Fruit fly (Drosophila melanogaster) whole organism, embryonic: ENCODE data around the gene Sbf.
A peak's percentile ranks its signal among the peaks of the same experiment; 100 is the strongest.

Experiments used
- CG10959 ChIP-seq: fragments of 200-800 bp; sonication (Bioruptor generic); IDR thresholded peaks from 2 replicates; pipeline ENCODE4 v1.3.6; 2022; ENCODE audit warnings: missing biosample characterization, missing genetic modification characterization
- CG11696 ChIP-seq: fragments of 200-800 bp; sonication (Bioruptor generic); IDR thresholded peaks from 2 replicates; pipeline ENCODE4 v1.3.6; 2022; ENCODE audit warnings: missing biosample characterization, missing genetic modification characterization
- CG15514 ChIP-seq: fragments of 200-800 bp; sonication (Bioruptor generic); optimal IDR thresholded peaks from 3 replicates; lab custom pipeline; 2017; ENCODE audit warnings: missing biosample characterization, missing genetic modification characterization, mild to moderate bottlenecking, moderate library complexity, missing genetic modification reagents
- CG1647 ChIP-seq: fragments of 200-800 bp; sonication (Bioruptor generic); optimal IDR thresholded peaks from 3 replicates; lab custom pipeline; 2016; ENCODE audit warnings: missing biosample characterization, missing genetic modification characterization
- CG16815 ChIP-seq: fragments of 200-800 bp; sonication (Bioruptor generic); optimal IDR thresholded peaks from 3 replicates; lab custom pipeline; 2017; ENCODE audit warnings: missing biosample characterization, mild to moderate bottlenecking, missing genetic modification characterization
- CG1832 ChIP-seq: fragments of 200-800 bp; sonication (Bioruptor generic); optimal IDR thresholded peaks from 2 replicates; lab custom pipeline; 2017; ENCODE audit warnings: missing biosample characterization, mild to moderate bottlenecking, missing genetic modification characterization, inconsistent platforms
- CG2116 ChIP-seq: fragments of 200-800 bp; sonication (Bioruptor generic); optimal IDR thresholded peaks from 3 replicates; lab custom pipeline; 2018; ENCODE audit warnings: missing biosample characterization, mild to moderate bottlenecking, missing genetic modification characterization
- CG2129 ChIP-seq: fragments of 200-800 bp; sonication (Bioruptor generic); IDR thresholded peaks from 2 replicates; pipeline ENCODE4 v1.3.6; 2022; ENCODE audit warnings: missing biosample characterization, missing genetic modification characterization; ENCODE audit not compliant: partially characterized antibody
- CG31365 ChIP-seq: fragments of 200-800 bp; sonication (Bioruptor generic); optimal IDR thresholded peaks from 2 replicates; lab custom pipeline; 2018; ENCODE audit warnings: missing biosample characterization, mild to moderate bottlenecking, missing genetic modification characterization
- CG34376 ChIP-seq: fragments of 200-800 bp; sonication (Bioruptor generic); optimal IDR thresholded peaks from 2 replicates; lab custom pipeline; 2018; ENCODE audit warnings: missing biosample characterization, mild to moderate bottlenecking, missing genetic modification characterization
- CG3847 ChIP-seq: fragments of 200-800 bp; sonication (Bioruptor generic); IDR thresholded peaks from 2 replicates; pipeline ENCODE4 v1.3.6; 2022; ENCODE audit warnings: missing biosample characterization, missing genetic modification characterization
- CG4360 ChIP-seq: fragments of 200-800 bp; sonication (Bioruptor generic); IDR thresholded peaks from 2 replicates; pipeline ENCODE4 v1.3.6; 2022; ENCODE audit warnings: missing biosample characterization, missing genetic modification characterization
- CG4617 ChIP-seq: fragments of 200-800 bp; sonication (Bioruptor generic); optimal IDR thresholded peaks from 3 replicates; lab custom pipeline; 2016; ENCODE audit warnings: missing biosample characterization, missing genetic modification characterization, borderline replicate concordance
- CG7271 ChIP-seq: fragments of 200-800 bp; sonication (Bioruptor generic); optimal IDR thresholded peaks from 2 replicates; lab custom pipeline; 2018; ENCODE audit warnings: missing biosample characterization, mild to moderate bottlenecking, missing genetic modification characterization, moderate library complexity
- CG9727 ChIP-seq: fragments of 200-800 bp; sonication (Bioruptor generic); optimal IDR thresholded peaks from 3 replicates; lab custom pipeline; 2017; ENCODE audit warnings: missing biosample characterization, mild to moderate bottlenecking, missing genetic modification characterization
- CTCF ChIP-seq: fragments of 200-800 bp; sonication (Bioruptor generic); optimal IDR thresholded peaks from 2 replicates; lab custom pipeline; 2017; ENCODE audit warnings: missing biosample characterization, mild to moderate bottlenecking, missing genetic modification characterization, moderate library complexity
- Dll ChIP-seq: fragments of 200-800 bp; sonication (Bioruptor generic); IDR thresholded peaks from 4 replicates; pipeline ENCODE4 v1.3.6; 2022; ENCODE audit warnings: missing biosample characterization, missing genetic modification characterization; ENCODE audit not compliant: partially characterized antibody
- E2f2 ChIP-seq: fragments of 200-800 bp; sonication (Bioruptor generic); IDR thresholded peaks from 2 replicates; pipeline ENCODE4 v1.3.6; 2022; ENCODE audit warnings: missing biosample characterization, missing genetic modification characterization
- Fer2 ChIP-seq: fragments of 200-800 bp; sonication (Bioruptor generic); optimal IDR thresholded peaks from 2 replicates; lab custom pipeline; 2018; ENCODE audit warnings: missing biosample characterization, mild to moderate bottlenecking, missing genetic modification characterization, moderate library complexity
- HmgD ChIP-seq: fragments of 200-800 bp; sonication (Bioruptor generic); optimal IDR thresholded peaks from 3 replicates; lab custom pipeline; 2016; ENCODE audit warnings: missing biosample characterization, missing genetic modification characterization
- MESR4 ChIP-seq: fragments of 200-800 bp; sonication (Bioruptor generic); optimal IDR thresholded peaks from 2 replicates; lab custom pipeline; 2018; ENCODE audit warnings: missing biosample characterization, mild to moderate bottlenecking, missing genetic modification characterization, moderate library complexity
- Meics ChIP-seq: fragments of 200-800 bp; sonication (Bioruptor generic); optimal IDR thresholded peaks from 2 replicates; lab custom pipeline; 2017; ENCODE audit warnings: missing biosample characterization, mild to moderate bottlenecking, missing genetic modification characterization
- NFAT ChIP-seq: fragments of 200-800 bp; sonication (Bioruptor generic); IDR thresholded peaks from 2 replicates; pipeline ENCODE4 v1.3.6; 2022; ENCODE audit warnings: missing biosample characterization, missing genetic modification characterization
- Opbp ChIP-seq: fragments of 200-800 bp; sonication (Bioruptor generic); IDR thresholded peaks from 3 replicates; pipeline ENCODE4 v1.3.6; 2022; ENCODE audit warnings: missing biosample characterization, missing genetic modification characterization; ENCODE audit not compliant: partially characterized antibody
- Scr ChIP-seq: fragments of 200-800 bp; sonication (Bioruptor generic); IDR thresholded peaks from 2 replicates; pipeline ENCODE4 v1.3.6; 2022; ENCODE audit warnings: missing biosample characterization, missing genetic modification characterization; ENCODE audit not compliant: partially characterized antibody
- Taf1 ChIP-seq: fragments of 200-800 bp; sonication (Bioruptor generic); IDR thresholded peaks from 2 replicates; pipeline ENCODE4 v1.3.6; 2022; ENCODE audit warnings: missing biosample characterization, missing genetic modification characterization
- YL-1 ChIP-seq: fragments of 200-800 bp; sonication (Bioruptor generic); optimal IDR thresholded peaks from 3 replicates; lab custom pipeline; 2017; ENCODE audit warnings: missing biosample characterization, mild to moderate bottlenecking, missing genetic modification characterization
- caup ChIP-seq: fragments of 200-800 bp; sonication (Bioruptor generic); optimal IDR thresholded peaks from 3 replicates; lab custom pipeline; 2017; ENCODE audit warnings: missing biosample characterization, mild to moderate bottlenecking, missing genetic modification characterization, moderate library complexity; ENCODE audit not compliant: severe bottlenecking
- corto ChIP-seq: fragments of 200-800 bp; sonication (Bioruptor generic); optimal IDR thresholded peaks from 2 replicates; lab custom pipeline; 2016; ENCODE audit warnings: missing biosample characterization, mild to moderate bottlenecking, missing genetic modification characterization, moderate library complexity
- crp ChIP-seq, 2 experiments: fragments of 200-800 bp; sonication (Bioruptor generic); optimal IDR thresholded peaks; 2 replicates in 1 of 2; 3 replicates in 1 of 2; lab custom pipeline; 2017; ENCODE audit warnings: missing biosample characterization in 2 of 2, missing genetic modification characterization in 2 of 2, mild to moderate bottlenecking in 1 of 2, moderate library complexity in 1 of 2
- da ChIP-seq: fragments of 200-800 bp; sonication (Bioruptor generic); optimal IDR thresholded peaks from 2 replicates; lab custom pipeline; 2016; ENCODE audit warnings: missing biosample characterization, missing genetic modification characterization
- dpn ChIP-seq, 2 experiments: fragments of 200-800 bp; sonication (Bioruptor generic); optimal IDR thresholded peaks; 3 replicates each; lab custom pipeline; 2016; ENCODE audit warnings: missing biosample characterization in 2 of 2, missing genetic modification characterization in 2 of 2
- ems ChIP-seq: fragments of 200-800 bp; sonication (Bioruptor generic); optimal IDR thresholded peaks from 3 replicates; lab custom pipeline; 2016; ENCODE audit warnings: missing biosample characterization, missing genetic modification characterization
- fru ChIP-seq: fragments of >200 bp; optimal IDR thresholded peaks from 2 replicates; lab custom pipeline; 2017
- gcm2 ChIP-seq: fragments of 200-800 bp; sonication (Bioruptor generic); optimal IDR thresholded peaks from 2 replicates; lab custom pipeline; 2016; ENCODE audit warnings: missing biosample characterization, missing genetic modification characterization
- gro ChIP-seq: fragments of 200-800 bp; sonication (Bioruptor generic); optimal IDR thresholded peaks from 2 replicates; lab custom pipeline; 2016; ENCODE audit warnings: missing biosample characterization, missing genetic modification characterization
- hbn ChIP-seq: fragments of 200-800 bp; sonication (Bioruptor generic); IDR thresholded peaks from 2 replicates; pipeline ENCODE4 v1.3.6; 2022; ENCODE audit warnings: missing biosample characterization, missing genetic modification characterization; ENCODE audit not compliant: partially characterized antibody
- inv ChIP-seq: fragments of 200-800 bp; sonication (Bioruptor generic); IDR thresholded peaks from 2 replicates; pipeline ENCODE4 v1.3.6; 2022; ENCODE audit warnings: missing biosample characterization, missing genetic modification characterization; ENCODE audit not compliant: partially characterized antibody
- luna ChIP-seq: fragments of 200-800 bp; sonication (Bioruptor generic); optimal IDR thresholded peaks from 2 replicates; lab custom pipeline; 2016; ENCODE audit warnings: missing biosample characterization, missing genetic modification characterization
- maf-S ChIP-seq: fragments of 200-800 bp; sonication (Bioruptor generic); optimal IDR thresholded peaks from 2 replicates; lab custom pipeline; 2016; ENCODE audit warnings: missing biosample characterization, missing genetic modification characterization
- mirr ChIP-seq: fragments of 200-800 bp; sonication (Bioruptor generic); optimal IDR thresholded peaks from 3 replicates; lab custom pipeline; 2018; ENCODE audit warnings: missing biosample characterization, mild to moderate bottlenecking, missing genetic modification characterization
- nau ChIP-seq: fragments of 200-800 bp; sonication (Bioruptor generic); optimal IDR thresholded peaks from 3 replicates; lab custom pipeline; 2017; ENCODE audit warnings: missing biosample characterization, mild to moderate bottlenecking, missing genetic modification characterization, missing genetic modification reagents
- pb ChIP-seq: fragments of 200-800 bp; sonication (Bioruptor generic); optimal IDR thresholded peaks from 3 replicates; lab custom pipeline; 2016; ENCODE audit warnings: missing biosample characterization, missing genetic modification characterization
- ro ChIP-seq: fragments of 200-800 bp; sonication (Bioruptor generic); IDR thresholded peaks from 2 replicates; pipeline ENCODE4 v1.3.6; 2022; ENCODE audit warnings: missing biosample characterization, missing genetic modification characterization
- sd ChIP-seq: fragments of 200-800 bp; sonication (Bioruptor generic); optimal IDR thresholded peaks from 3 replicates; lab custom pipeline; 2018; ENCODE audit warnings: missing biosample characterization, mild to moderate bottlenecking, missing genetic modification characterization, moderate library complexity
- sens ChIP-seq: fragments of 200-800 bp; sonication (Bioruptor generic); peaks from one replicate; lab custom pipeline; 2016; ENCODE audit warnings: missing biosample characterization, missing genetic modification characterization
- slbo ChIP-seq: fragments of 200-800 bp; sonication (Bioruptor generic); IDR thresholded peaks from 2 replicates; pipeline ENCODE4 v1.3.6; 2022; ENCODE audit warnings: missing biosample characterization, missing genetic modification characterization
- stwl ChIP-seq: fragments of 200-800 bp; sonication (Bioruptor generic); optimal IDR thresholded peaks from 3 replicates; lab custom pipeline; 2018; ENCODE audit warnings: missing biosample characterization, mild to moderate bottlenecking, missing genetic modification characterization, moderate library complexity
- tna ChIP-seq: fragments of 200-800 bp; sonication (Bioruptor generic); IDR thresholded peaks from 2 replicates; pipeline ENCODE4 v1.3.6; 2022; ENCODE audit warnings: missing biosample characterization, missing genetic modification characterization; ENCODE audit not compliant: partially characterized antibody
- trem ChIP-seq: fragments of 200-800 bp; optimal IDR thresholded peaks from 3 replicates; lab custom pipeline; 2019; ENCODE audit warnings: missing biosample characterization, mild to moderate bottlenecking, missing genetic modification characterization, moderate library complexity
- unc-4 ChIP-seq: fragments of 200-800 bp; sonication (Bioruptor generic); IDR thresholded peaks from 2 replicates; pipeline ENCODE4 v1.3.6; 2022; ENCODE audit warnings: missing biosample characterization, missing genetic modification characterization; ENCODE audit not compliant: partially characterized antibody

Gene Sbf

dm6 chr3R:11796780-11797179 is at the start of gene Sbf (continued):
- peak; percentile 85 for TF ChIP-seq unc-4
- no peak for TF ChIP-seq corto (GFP tag; lab: Kevin White, UChicago)
- peak; percentile 28 for TF ChIP-seq HmgD (GFP tag; lab: Kevin White, UChicago)
- TF ChIP-seq CG1647 (GFP tag; lab: Kevin White, UChicago) = no peak
- TF ChIP-seq CG2129 (GFP tag; lab: Robert Waterston, UW) = peak; percentile 68
- TF ChIP-seq Taf1 (GFP tag; lab: Robert Waterston, UW) = no peak
- peak; percentile 98 for TF ChIP-seq E2f2 (GFP tag; lab: Robert Waterston, UW)
- TF ChIP-seq sd (tag; lab: Kevin White, UChicago) = no peak
- TF ChIP-seq nau = no peak
- TF ChIP-seq hbn = peak; percentile 85
- peak; percentile 74 for TF ChIP-seq CG15514 (GFP tag; lab: Kevin White, UChicago)
- peak; percentile 25 for TF ChIP-seq CTCF (GFP tag; lab: Kevin White, UChicago)
- peak; percentile 84 for TF ChIP-seq Dll
- TF ChIP-seq CG7271 = no peak
- TF ChIP-seq tna (GFP tag; lab: Robert Waterston, UW) = peak; percentile 67
- TF ChIP-seq caup (GFP tag; lab: Kevin White, UChicago) = no peak
- TF ChIP-seq pb (GFP tag; lab: Kevin White, UChicago) = no peak
- peak; percentile 63 for TF ChIP-seq sens
- TF ChIP-seq CG10959 (GFP tag; lab: Robert Waterston, UW) = no peak
- peak; percentile 80 to 98 for TF ChIP-seq crp (GFP tag; optimal IDR thresholded peaks at IDR 0.05; lab: Kevin White, UChicago)
- TF ChIP-seq CG31365 (tag; lab: Kevin White, UChicago) = no peak
- TF ChIP-seq trem (tag; lab: Kevin White, UChicago) = peak; percentile 81
- no peak for TF ChIP-seq ro (GFP tag; lab: Robert Waterston, UW)
- no peak for TF ChIP-seq CG11696 (GFP tag; lab: Robert Waterston, UW)
- peak; percentile 79 for TF ChIP-seq stwl
- TF ChIP-seq slbo = peak; percentile 28; the same call in 1 of the 2 replicates
- TF ChIP-seq CG4360 (GFP tag; lab: Robert Waterston, UW) = no peak
- peak; percentile 87 for TF ChIP-seq Scr (GFP tag; lab: Robert Waterston, UW)
- TF ChIP-seq gro (GFP tag; lab: Kevin White, UChicago) = peak; percentile 69
- no peak for TF ChIP-seq CG16815 (GFP tag; lab: Kevin White, UChicago)
- no peak for TF ChIP-seq mirr (GFP tag; lab: Kevin White, UChicago)
- no peak for TF ChIP-seq CG9727 (GFP tag; lab: Kevin White, UChicago)
- TF ChIP-seq Opbp (GFP tag; lab: Robert Waterston, UW) = peak; percentile 92
- peak in 1 of 2 experiments; percentile 28 for TF ChIP-seq dpn (GFP tag; optimal IDR thresholded peaks at IDR 0.05; lab: Kevin White, UChicago)
- no peak for TF ChIP-seq fru (lab: Kevin White, UChicago)
- TF ChIP-seq CG34376 (GFP tag; lab: Kevin White, UChicago) = peak; percentile 41
- peak; percentile 58; the same call in 1 of the 2 replicates for TF ChIP-seq CG3847 (GFP tag; lab: Robert Waterston, UW)
- no peak for TF ChIP-seq Fer2 (tag; lab: Kevin White, UChicago)
- no peak for TF ChIP-seq maf-S (GFP tag; lab: Kevin White, UChicago)
- no peak for TF ChIP-seq da
- TF ChIP-seq CG2116 = peak; percentile 93
- TF ChIP-seq Meics (GFP tag; lab: Kevin White, UChicago) = no peak
- peak; percentile 94 for TF ChIP-seq YL-1 (GFP tag; lab: Kevin White, UChicago)
- peak; percentile 76 for TF ChIP-seq CG4617 (GFP tag; lab: Kevin White, UChicago)
- TF ChIP-seq inv (GFP tag; lab: Robert Waterston, UW) = peak; percentile 65
- peak; percentile 3 for TF ChIP-seq ems (GFP tag; lab: Kevin White, UChicago)
- no peak for TF ChIP-seq CG1832 (GFP tag; lab: Kevin White, UChicago)
- TF ChIP-seq MESR4 (GFP tag; lab: Kevin White, UChicago) = peak; percentile 71
- no peak for TF ChIP-seq luna (GFP tag; lab: Kevin White, UChicago)
- TF ChIP-seq gcm2 (GFP tag; lab: Kevin White, UChicago) = peak; percentile 6
- TF ChIP-seq NFAT = no peak
